Worm (Caenorhabditis elegans) whole organism, L4 larva: Measurements from ENCODE around the gene spp-30.
A peak's percentile ranks its signal among the peaks of the same experiment; 100 is the strongest.

Experiments used
- F26F4.8 ChIP-seq: fragments of 200-800 bp; sonication (Bioruptor generic); conservative IDR thresholded peaks from 2 replicates; pipeline ENCODE4 v1.3.6; 2022; ENCODE audit warnings: missing genetic modification characterization, missing compliant biosample characterization
- Y5F2A.4 ChIP-seq: fragments of 200-800 bp; sonication (Bioruptor generic); optimal IDR thresholded peaks from 2 replicates; lab custom pipeline; 2018; ENCODE audit warnings: mild to moderate bottlenecking, missing genetic modification characterization, missing compliant biosample characterization
- Y75B8A.6 ChIP-seq: fragments of 200-800 bp; sonication (Bioruptor generic); IDR thresholded peaks from 2 replicates; pipeline ENCODE4 v1.3.6; 2022; ENCODE audit warnings: missing genetic modification reagents, missing genetic modification characterization, missing compliant biosample characterization
- aha-1 ChIP-seq: fragments of 150-350 bp; peaks from one replicate; lab custom pipeline; 2014; ENCODE audit warnings: missing biosample characterization, missing genetic modification characterization
- arid-1 ChIP-seq: fragments of 200-800 bp; sonication (Bioruptor generic); conservative IDR thresholded peaks from 2 replicates; pipeline ENCODE4 v1.3.6; 2022; ENCODE audit warnings: missing genetic modification reagents, missing genetic modification characterization, missing compliant biosample characterization
- ceh-82 ChIP-seq: sonication (generic microtip); optimal IDR thresholded peaks from 2 replicates; lab custom pipeline; 2017; ENCODE audit warnings: missing biosample characterization, missing genetic modification characterization
- daf-16 ChIP-seq, 3 experiments: sonication (generic microtip); optimal IDR thresholded peaks; 2 replicates each; lab custom pipeline; 2016 to 2017; ENCODE audit warnings: missing genetic modification characterization in 3 of 3, missing genetic modification reagents in 3 of 3, mild to moderate bottlenecking in 2 of 3, missing compliant biosample characterization in 2 of 3, missing biosample characterization in 1 of 3, moderate library complexity in 1 of 3
- dmd-9 ChIP-seq: fragments of 200-800 bp; sonication (Bioruptor generic); IDR thresholded peaks from 2 replicates; pipeline ENCODE4 v1.3.6; 2022; ENCODE audit warnings: missing genetic modification reagents, missing genetic modification characterization, missing compliant biosample characterization
- dpl-1 ChIP-seq: fragments of 150-350 bp; optimal IDR thresholded peaks from 2 replicates; lab custom pipeline; 2014; ENCODE audit warnings: missing biosample characterization, missing genetic modification reagents, missing genetic modification characterization
- dve-1 ChIP-seq: sonication (generic microtip); optimal IDR thresholded peaks from 2 replicates; lab custom pipeline; 2017; ENCODE audit warnings: antibody characterized with exemption, mild to moderate bottlenecking, missing genetic modification characterization, missing compliant biosample characterization; ENCODE audit not compliant: insufficient read depth
- egl-43 ChIP-seq: fragments of 200-800 bp; sonication (Bioruptor generic); IDR thresholded peaks from 2 replicates; pipeline ENCODE4 v1.3.6; 2022; ENCODE audit warnings: missing genetic modification reagents, missing genetic modification characterization, missing compliant biosample characterization
- hlh-11 ChIP-seq: fragments of 200-800 bp; sonication (Bioruptor generic); optimal IDR thresholded peaks from 2 replicates; lab custom pipeline; 2018; ENCODE audit warnings: mild to moderate bottlenecking, missing genetic modification characterization, missing compliant biosample characterization
- hlh-30 ChIP-seq: sonication (generic microtip); optimal IDR thresholded peaks from 2 replicates; lab custom pipeline; 2017; ENCODE audit warnings: antibody characterized with exemption, mild to moderate bottlenecking, missing genetic modification characterization, missing compliant biosample characterization; ENCODE audit not compliant: insufficient read depth
- hmg-1.1 ChIP-seq: fragments of 200-800 bp; sonication (Bioruptor generic); IDR thresholded peaks from 2 replicates; pipeline ENCODE4 v1.3.6; 2022; ENCODE audit warnings: missing genetic modification reagents, missing genetic modification characterization, missing compliant biosample characterization
- jun-1 ChIP-seq: fragments of 150-350 bp; optimal IDR thresholded peaks from 2 replicates; lab custom pipeline; 2014; ENCODE audit warnings: missing biosample characterization, missing genetic modification reagents, missing genetic modification characterization
- lin-1 ChIP-seq: fragments of 200-800 bp; sonication (Bioruptor generic); IDR thresholded peaks from 2 replicates; pipeline ENCODE4 v1.3.6; 2022; ENCODE audit warnings: missing genetic modification reagents, missing genetic modification characterization, missing compliant biosample characterization
- lin-15B ChIP-seq: fragments of 150-350 bp; sonication (generic microtip); optimal IDR thresholded peaks from 3 replicates; lab custom pipeline; 2014; ENCODE audit warnings: missing biosample characterization, missing genetic modification characterization
- lir-3 ChIP-seq: sonication (generic microtip); optimal IDR thresholded peaks from 2 replicates; lab custom pipeline; 2016; ENCODE audit warnings: mild to moderate bottlenecking, missing genetic modification characterization, missing compliant biosample characterization
- lsy-2 ChIP-seq, 2 experiments: fragments of 150-350 bp in 1 of 2; sonication (generic microtip) in 1 of 2; optimal IDR thresholded peaks; 2 replicates each; lab custom pipeline; 2014 to 2017; ENCODE audit warnings: missing biosample characterization in 2 of 2, missing genetic modification characterization in 2 of 2
- madf-9 ChIP-seq: fragments of 200-800 bp; sonication (Bioruptor generic); conservative IDR thresholded peaks from 2 replicates; pipeline ENCODE4 v1.3.6; 2022; ENCODE audit warnings: missing genetic modification reagents, missing genetic modification characterization, missing compliant biosample characterization
- mep-1 ChIP-seq: fragments of 150-350 bp; sonication (generic microtip); optimal IDR thresholded peaks from 3 replicates; lab custom pipeline; 2014; ENCODE audit warnings: missing biosample characterization, missing genetic modification characterization
- mes-2 ChIP-seq: sonication (generic microtip); optimal IDR thresholded peaks from 2 replicates; lab custom pipeline; 2016; ENCODE audit warnings: missing genotype, mild to moderate bottlenecking, missing genetic modification characterization, missing compliant biosample characterization; ENCODE audit not compliant: poor library complexity, severe bottlenecking
- mxl-2 ChIP-seq: fragments of 200-800 bp; sonication (Bioruptor generic); conservative IDR thresholded peaks from 2 replicates; pipeline ENCODE4 v1.3.6; 2022; ENCODE audit warnings: missing genetic modification reagents, missing genetic modification characterization, missing compliant biosample characterization
- nhr-11 ChIP-seq: fragments of 150-350 bp; optimal IDR thresholded peaks from 2 replicates; lab custom pipeline; 2014; ENCODE audit warnings: missing biosample characterization, missing genetic modification characterization
- nhr-237 ChIP-seq: sonication (generic microtip); optimal IDR thresholded peaks from 2 replicates; lab custom pipeline; 2017; ENCODE audit warnings: missing biosample characterization, missing genetic modification characterization
- nhr-25 ChIP-seq: sonication (generic microtip); optimal IDR thresholded peaks from 2 replicates; lab custom pipeline; 2017; ENCODE audit warnings: missing genetic modification characterization, mild to moderate bottlenecking, missing compliant biosample characterization, antibody characterized with exemption, moderate library complexity, borderline replicate concordance; ENCODE audit not compliant: insufficient read depth
- nhr-28 ChIP-seq: fragments of 150-350 bp; optimal IDR thresholded peaks from 2 replicates; lab custom pipeline; 2014; ENCODE audit warnings: missing biosample characterization, missing genetic modification characterization
- nhr-41 ChIP-seq: fragments of 200-800 bp; sonication (Bioruptor generic); IDR thresholded peaks from 2 replicates; pipeline ENCODE4 v1.3.6; 2022; ENCODE audit warnings: missing genetic modification reagents, missing genetic modification characterization, missing compliant biosample characterization
- nhr-42 ChIP-seq: fragments of 200-800 bp; sonication (Bioruptor generic); IDR thresholded peaks from 2 replicates; pipeline ENCODE4 v1.3.6; 2022; ENCODE audit warnings: missing genetic modification characterization, missing compliant biosample characterization
- nhr-48 ChIP-seq: sonication (generic microtip); optimal IDR thresholded peaks from 2 replicates; lab custom pipeline; 2016; ENCODE audit warnings: mild to moderate bottlenecking, missing genetic modification characterization, missing compliant biosample characterization
- nhr-6 ChIP-seq: fragments of 150-350 bp; optimal IDR thresholded peaks from 2 replicates; lab custom pipeline; 2014; ENCODE audit warnings: missing biosample characterization, missing genetic modification characterization
- nhr-76 ChIP-seq: fragments of 150-350 bp; optimal IDR thresholded peaks from 2 replicates; lab custom pipeline; 2014; ENCODE audit warnings: missing biosample characterization, missing genetic modification characterization
- nhr-77 ChIP-seq: fragments of 150-350 bp; optimal IDR thresholded peaks from 2 replicates; lab custom pipeline; 2014; ENCODE audit warnings: missing biosample characterization, missing genetic modification characterization
- pha-4 ChIP-seq, 2 experiments: fragments of 150-350 bp in 1 of 2; fragments of 200-800 bp in 1 of 2; sonication (Bioruptor generic) in 1 of 2; IDR thresholded peaks in 1 of 2; optimal IDR thresholded peaks in 1 of 2; 2 replicates each; pipeline versions ENCODE4 v1.3.6 to Lab custom; 2014 to 2022; ENCODE audit warnings: missing genetic modification characterization in 2 of 2, missing genetic modification reagents in 2 of 2, missing biosample characterization in 1 of 2, missing compliant biosample characterization in 1 of 2
- php-3 ChIP-seq: fragments of 200-800 bp; sonication (Bioruptor generic); IDR thresholded peaks from 2 replicates; pipeline ENCODE4 v1.3.6; 2022; ENCODE audit warnings: missing genetic modification reagents, missing genetic modification characterization, missing compliant biosample characterization
- pqm-1 ChIP-seq: sonication (generic microtip); optimal IDR thresholded peaks from 2 replicates; lab custom pipeline; 2017; ENCODE audit warnings: missing biosample characterization, missing genetic modification characterization
- sdz-12 ChIP-seq: fragments of 200-800 bp; sonication (Bioruptor generic); optimal IDR thresholded peaks from 2 replicates; lab custom pipeline; 2018; ENCODE audit warnings: mild to moderate bottlenecking, missing genetic modification characterization, missing compliant biosample characterization
- skn-1 ChIP-seq: fragments of 150-350 bp; optimal IDR thresholded peaks from 2 replicates; lab custom pipeline; 2014; ENCODE audit warnings: missing biosample characterization, missing genetic modification characterization
- snpc-1.2 ChIP-seq: fragments of 200-800 bp; sonication (Bioruptor generic); IDR thresholded peaks from 2 replicates; pipeline ENCODE4 v1.3.6; 2022; ENCODE audit warnings: missing genetic modification reagents, missing genetic modification characterization, missing compliant biosample characterization
- snpc-4 ChIP-seq: fragments of 150-350 bp; optimal IDR thresholded peaks from 2 replicates; lab custom pipeline; 2014; ENCODE audit warnings: missing biosample characterization, missing genetic modification characterization
- unc-130 ChIP-seq: sonication (generic microtip); optimal IDR thresholded peaks from 2 replicates; lab custom pipeline; 2016; ENCODE audit warnings: missing genetic modification reagents, missing genetic modification characterization, missing compliant biosample characterization
- unc-62 ChIP-seq, 3 experiments: fragments of 150-350 bp in 1 of 3; sonication (generic microtip); optimal IDR thresholded peaks in 2 of 3; peaks in 1 of 3; 1 replicate in 1 of 3; 2 replicates in 2 of 3; lab custom pipeline; 2014 to 2017; ENCODE audit warnings: missing biosample characterization in 3 of 3, missing genetic modification characterization in 3 of 3, missing genetic modification reagents in 3 of 3, missing genotype in 1 of 3
- zag-1 ChIP-seq: fragments of 150-350 bp; optimal IDR thresholded peaks from 2 replicates; lab custom pipeline; 2014; ENCODE audit warnings: missing biosample characterization, missing genetic modification characterization
- ztf-7 ChIP-seq: fragments of 150-350 bp; optimal IDR thresholded peaks from 2 replicates; lab custom pipeline; 2014; ENCODE audit warnings: missing biosample characterization, missing genetic modification characterization

spp-30 gene

DNA sequence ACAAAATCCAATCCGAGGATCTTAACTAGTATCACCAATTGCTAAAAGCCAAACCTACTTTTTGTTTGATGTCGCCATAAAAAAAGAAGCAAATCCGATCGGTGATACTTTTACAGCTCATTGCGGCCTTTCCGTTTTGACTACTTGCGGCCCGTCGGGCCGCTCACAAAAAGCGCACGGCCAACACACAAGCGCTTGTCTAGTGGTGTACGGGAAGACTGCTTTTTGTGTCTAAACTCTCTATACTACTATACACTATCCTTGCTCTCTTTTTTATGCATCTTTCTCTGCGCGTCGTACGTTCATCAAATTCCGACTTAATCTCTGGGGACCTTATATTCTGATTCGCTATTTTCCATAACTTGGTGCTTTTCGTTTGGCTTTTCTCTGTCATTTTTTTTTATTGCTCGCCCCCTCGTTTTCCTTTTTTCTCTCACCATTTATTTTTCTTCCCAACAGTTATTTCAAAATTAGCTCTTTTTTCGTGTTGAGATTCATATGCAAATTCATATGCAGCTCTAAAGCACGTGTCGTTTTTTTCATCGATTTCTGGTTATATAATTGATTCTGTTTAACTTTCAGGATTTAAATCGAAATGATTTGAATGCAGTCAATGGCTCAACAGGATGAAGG is 38.2 kb upstream of the spp-30 start, which contains the start of gene noca-2 (continued):
- TF ChIP-seq nhr-25 (tag; lab: Kevin White, UChicago): no peak
- peak in 1 of 2 experiments; percentile 55 for TF ChIP-seq unc-62 (GFP tag; optimal IDR thresholded peaks at IDR 0.05 in 1 of 2; lab: Kevin White, UChicago)
- no peak for TF ChIP-seq unc-62 (tag; optimal IDR thresholded peaks at IDR 0.05; lab: Kevin White, UChicago)
- no peak for TF ChIP-seq lin-15B (tag; lab: Kevin White, UChicago)
- no peak for TF ChIP-seq nhr-76 (tag; lab: Kevin White, UChicago)
- peak; percentile 26 for TF ChIP-seq mes-2 (tag; lab: Kevin White, UChicago)
- TF ChIP-seq nhr-28 (tag; lab: Kevin White, UChicago): peak; percentile 29
- TF ChIP-seq unc-130 (GFP tag; lab: Kevin White, UChicago): no peak
- peak; percentile 75 for TF ChIP-seq hmg-1.1 (GFP tag; lab: Robert Waterston, UW)
- TF ChIP-seq madf-9 (GFP tag; lab: Robert Waterston, UW): no peak
- no peak for TF ChIP-seq zag-1
- no peak for TF ChIP-seq dve-1 (tag; lab: Kevin White, UChicago)
- TF ChIP-seq nhr-6 (tag; lab: Kevin White, UChicago): peak; percentile 4
- no peak for TF ChIP-seq pqm-1 (tag; lab: Kevin White, UChicago)
- TF ChIP-seq ceh-82 (tag; lab: Kevin White, UChicago): no peak
- no peak for TF ChIP-seq sdz-12 (GFP tag; lab: Kevin White, UChicago)
- no peak for TF ChIP-seq daf-16 (GFP tag; optimal IDR thresholded peaks at IDR 0.05; lab: Kevin White, UChicago)
- peak; percentile 24 for TF ChIP-seq daf-16 (tag; optimal IDR thresholded peaks at IDR 0.05; lab: Kevin White, UChicago)
- TF ChIP-seq dmd-9: no peak
- no peak for TF ChIP-seq egl-43 (GFP tag; lab: Robert Waterston, UW)
- TF ChIP-seq php-3: no peak
- TF ChIP-seq hlh-11: peak; percentile 30
- no peak for TF ChIP-seq lin-1 (GFP tag; lab: Robert Waterston, UW)
- peak; percentile 17 for TF ChIP-seq dpl-1 (GFP tag; lab: Kevin White, UChicago)
- TF ChIP-seq arid-1: no peak
- TF ChIP-seq mep-1: peak; percentile 54
- no peak for TF ChIP-seq nhr-237 (tag; lab: Kevin White, UChicago)
- TF ChIP-seq nhr-42 (GFP tag; lab: Robert Waterston, UW): no peak
- TF ChIP-seq nhr-48 (tag; lab: Kevin White, UChicago): no peak
- peak; percentile 45 for TF ChIP-seq aha-1

DNA sequence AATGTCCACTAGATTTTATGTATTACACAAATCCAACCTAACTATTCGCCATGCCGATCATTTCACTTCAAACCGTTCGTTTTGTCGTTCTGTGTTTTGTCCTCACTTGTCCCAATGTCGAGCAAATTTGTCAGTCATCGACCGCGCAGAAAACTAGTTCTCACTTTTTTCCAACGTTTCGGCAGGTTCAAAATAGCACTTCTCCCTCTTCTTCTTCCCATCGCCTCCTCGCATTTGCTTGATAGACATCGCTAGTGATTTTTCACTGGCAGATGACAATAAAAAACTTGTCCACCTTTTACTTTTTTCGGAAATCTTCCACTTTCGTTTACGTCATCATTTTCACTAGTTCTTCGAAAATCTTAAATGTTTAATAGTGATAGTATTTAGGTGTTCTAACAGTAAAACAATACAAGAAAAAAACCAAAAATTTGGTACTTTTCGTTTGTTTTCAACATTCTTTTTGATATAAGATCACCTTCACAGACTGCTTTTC is 37.1 kb upstream of the spp-30 start:
- TF ChIP-seq php-3: no peak
- TF ChIP-seq hlh-30: no peak
- peak; percentile 61 for TF ChIP-seq aha-1

DNA sequence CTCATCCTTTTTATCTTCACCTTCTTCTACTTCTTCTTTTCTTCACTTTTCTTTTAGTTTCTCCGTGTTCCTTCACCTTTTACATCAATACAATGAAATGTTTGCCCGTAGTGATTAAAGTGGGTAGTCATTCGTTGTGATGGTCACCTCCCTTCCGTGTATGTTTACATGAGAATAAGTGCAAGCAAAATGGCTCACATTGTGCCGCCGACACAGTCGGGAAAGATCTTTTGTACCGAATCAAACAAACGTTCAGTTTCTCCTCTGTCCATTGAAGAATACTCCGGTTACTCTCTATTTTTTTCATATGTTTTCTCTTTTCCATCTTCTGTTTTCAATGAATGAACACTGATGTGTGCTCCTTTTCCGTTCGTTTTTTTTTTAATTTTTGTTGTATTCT is 35.7 kb upstream of the spp-30 start:
- TF ChIP-seq lsy-2 (tag; optimal IDR thresholded peaks at IDR 0.05; lab: Kevin White, UChicago): no peak
- TF ChIP-seq nhr-41 (GFP tag; lab: Robert Waterston, UW): no peak
- peak; percentile 53 for TF ChIP-seq aha-1
- TF ChIP-seq mes-2 (tag; lab: Kevin White, UChicago): peak; percentile 9
- no peak for TF ChIP-seq mxl-2 (GFP tag; lab: Robert Waterston, UW)
- no peak for TF ChIP-seq daf-16 (GFP tag; optimal IDR thresholded peaks at IDR 0.05; lab: Kevin White, UChicago)
- peak; percentile 52 for TF ChIP-seq daf-16 (tag; optimal IDR thresholded peaks at IDR 0.05; lab: Kevin White, UChicago)
- TF ChIP-seq nhr-76 (tag; lab: Kevin White, UChicago): no peak
- no peak for TF ChIP-seq nhr-11 (tag; lab: Kevin White, UChicago)
- TF ChIP-seq jun-1 (tag; lab: Kevin White, UChicago): no peak
- no peak for TF ChIP-seq F26F4.8 (GFP tag; lab: Robert Waterston, UW)
- TF ChIP-seq skn-1: no peak
- no peak for TF ChIP-seq pha-4 (GFP tag; IDR thresholded peaks at IDR 0.05; lab: Robert Waterston, UW)
- TF ChIP-seq pha-4 (tag; optimal IDR thresholded peaks at IDR 0.05; lab: Kevin White, UChicago): peak; percentile 62
- no peak for TF ChIP-seq Y75B8A.6 (GFP tag; lab: Robert Waterston, UW)
- TF ChIP-seq nhr-25 (tag; lab: Kevin White, UChicago): no peak
- no peak for TF ChIP-seq Y5F2A.4 (GFP tag; lab: Kevin White, UChicago)
- TF ChIP-seq lin-1 (GFP tag; lab: Robert Waterston, UW): no peak
- no peak for TF ChIP-seq nhr-42 (GFP tag; lab: Robert Waterston, UW)
- TF ChIP-seq ztf-7 (tag; lab: Kevin White, UChicago): no peak
- TF ChIP-seq nhr-77 (tag; lab: Kevin White, UChicago): no peak
- TF ChIP-seq lir-3 (tag; lab: Kevin White, UChicago): no peak
- TF ChIP-seq dve-1 (tag; lab: Kevin White, UChicago): peak; percentile 8
- no peak for TF ChIP-seq snpc-1.2 (GFP tag; lab: Robert Waterston, UW)
- no peak for TF ChIP-seq snpc-4 (tag; lab: Kevin White, UChicago)
- no peak for TF ChIP-seq nhr-6 (tag; lab: Kevin White, UChicago)
